Fruit fly (Drosophila melanogaster): ENCODE measurements around the gene PolZ2.

PolZ2 gene

dm6 chr3R:5600361-5601043 lies 11.8 kb downstream of the PolZ2 start (continued):
- TF ChIP-seq CG4707 (GFP tag; optimal IDR thresholded peaks at IDR 0.05) (peak; percentile 7), CG16779 (GFP tag; IDR thresholded peaks at IDR 0.05) (no peak), CG8089 (GFP tag; optimal IDR thresholded peaks at IDR 0.05) (no peak), az2 (GFP tag; optimal IDR thresholded peaks at IDR 0.05) (no peak), CG11504 (tag; optimal IDR thresholded peaks at IDR 0.05) (no peak), Antp (GFP tag; optimal IDR thresholded peaks at IDR 0.05) (no peak), CG12391 (tag; optimal IDR thresholded peaks at IDR 0.05) (peak; percentile 22), Max (GFP tag; optimal IDR thresholded peaks at IDR 0.05) (no peak), pum (GFP tag; optimal IDR thresholded peaks at IDR 0.05) (no peak), hb (GFP tag; IDR thresholded peaks at IDR 0.05; ENCODE audit: partially characterized antibody) (no peak), Nf-YB (GFP tag; optimal IDR thresholded peaks at IDR 0.05) (peak; percentile 1), CG9817 (tag; optimal IDR thresholded peaks at IDR 0.05) (no peak), da (GFP tag; optimal IDR thresholded peaks at IDR 0.05) (no peak), crol (GFP tag; IDR thresholded peaks at IDR 0.05) (no peak), Six4 (GFP tag; optimal IDR thresholded peaks at IDR 0.05) (no peak), CG31441 (GFP tag; IDR thresholded peaks at IDR 0.05) (no peak), CG1603 (tag; optimal IDR thresholded peaks at IDR 0.05) (no peak), CG17802 (tag; optimal IDR thresholded peaks at IDR 0.05) (no peak), jing (GFP tag; optimal IDR thresholded peaks at IDR 0.05) (no peak), tna (GFP tag; IDR thresholded peaks at IDR 0.05; ENCODE audit: partially characterized antibody) (no peak), CG13123 (GFP tag; optimal IDR thresholded peaks at IDR 0.05) (no peak), CG3838 (GFP tag; optimal IDR thresholded peaks at IDR 0.05) (no peak), sd (tag; optimal IDR thresholded peaks at IDR 0.05) (peak; percentile 95), CG17328 (GFP tag; IDR thresholded peaks at IDR 0.05) (no peak), gfzf (GFP tag; optimal IDR thresholded peaks at IDR 0.05) (no peak), CG12769 (tag; optimal IDR thresholded peaks at IDR 0.05) (peak; percentile 97), nom (GFP tag; optimal IDR thresholded peaks at IDR 0.05) (peak; percentile 75), cwo (GFP tag; optimal IDR thresholded peaks at IDR 0.05) (peak; percentile 48), Neu2 (GFP tag; optimal IDR thresholded peaks at IDR 0.05; ENCODE audit: borderline replicate concordance) (no peak), CG14441 (GFP tag; IDR thresholded peaks at IDR 0.05) (no peak), Side (GFP tag; optimal IDR thresholded peaks at IDR 0.05) (no peak), zen2 (GFP tag; IDR thresholded peaks at IDR 0.05; ENCODE audit: partially characterized antibody) (no peak), CG15479 (GFP tag; optimal IDR thresholded peaks at IDR 0.05) (peak; percentile 7), danr (GFP tag; IDR thresholded peaks at IDR 0.05) (no peak), Awh (GFP tag; IDR thresholded peaks at IDR 0.05) (no peak), hbn (GFP tag; IDR thresholded peaks at IDR 0.05; ENCODE audit: partially characterized antibody) (no peak), CG15269 (tag; optimal IDR thresholded peaks at IDR 0.05) (no peak), CG13894 (tag; optimal IDR thresholded peaks at IDR 0.05) (peak; percentile 77), br (optimal IDR thresholded peaks at IDR 0.05) (no peak), vnd (GFP tag; IDR thresholded peaks at IDR 0.05; ENCODE audit: partially characterized antibody) (no peak), CG5953 (GFP tag; IDR thresholded peaks at IDR 0.05) (no peak), scrt (GFP tag; optimal IDR thresholded peaks at IDR 0.05) (peak; percentile 15), cg (GFP tag; optimal IDR thresholded peaks at IDR 0.05) (peak; percentile 47), dimm (GFP tag; IDR thresholded peaks at IDR 0.05) (no peak), HLH3B (GFP tag; IDR thresholded peaks at IDR 0.05) (no peak), Sry-δ (GFP tag; optimal IDR thresholded peaks at IDR 0.05) (no peak), klu (GFP tag; IDR thresholded peaks at IDR 0.05) (no peak), twi (tag; optimal IDR thresholded peaks at IDR 0.05) (peak; percentile 42), Meics (GFP tag; optimal IDR thresholded peaks at IDR 0.05) (peak; percentile 57), CG9876 (GFP tag; optimal IDR thresholded peaks at IDR 0.05) (no peak)

All from whole organism, embryonic.